Worm (Caenorhabditis elegans) whole organism, L3 larva: ENCODE results near the gene R102.11.

Experiments used
- R02D3.7 ChIP-seq: fragments of 150-350 bp; optimal IDR thresholded peaks from 2 replicates; lab custom pipeline; 2014; ENCODE audit warnings: missing biosample characterization, missing genetic modification characterization
- ama-1 ChIP-seq: fragments of 150-350 bp; optimal IDR thresholded peaks from 2 replicates; lab custom pipeline; 2018
- ceh-28 ChIP-seq: fragments of 150-350 bp; optimal IDR thresholded peaks from 2 replicates; lab custom pipeline; 2014; ENCODE audit warnings: missing biosample characterization, missing genetic modification reagents, missing genetic modification characterization
- ceh-82 ChIP-seq: fragments of 150-350 bp; optimal IDR thresholded peaks from 2 replicates; lab custom pipeline; 2014; ENCODE audit warnings: missing biosample characterization, missing genetic modification characterization
- ceh-9 ChIP-seq: sonication (generic microtip); optimal IDR thresholded peaks from 2 replicates; lab custom pipeline; 2018; ENCODE audit warnings: missing biosample characterization, missing genetic modification characterization
- daf-12 ChIP-seq: fragments of 150-350 bp; optimal IDR thresholded peaks from 2 replicates; lab custom pipeline; 2014; ENCODE audit warnings: missing biosample characterization, missing genetic modification reagents, missing genetic modification characterization
- egl-27 ChIP-seq: sonication (generic microtip); optimal IDR thresholded peaks from 4 replicates; lab custom pipeline; 2017; ENCODE audit warnings: missing biosample characterization, missing genetic modification reagents, missing genetic modification characterization
- egl-5 ChIP-seq: fragments of 150-350 bp; optimal IDR thresholded peaks from 2 replicates; lab custom pipeline; 2017; ENCODE audit warnings: missing biosample characterization, missing genetic modification reagents, missing genetic modification characterization, inconsistent platforms
- elt-1 ChIP-seq: fragments of 150-350 bp; optimal IDR thresholded peaks from 2 replicates; lab custom pipeline; 2014; ENCODE audit warnings: missing biosample characterization, missing genetic modification characterization
- elt-3 ChIP-seq, 3 experiments: fragments of 150-350 bp in 1 of 3; sonication (generic microtip) in 2 of 3; optimal IDR thresholded peaks; 2 replicates in 2 of 3; 4 replicates in 1 of 3; lab custom pipeline; 2014 to 2017; ENCODE audit warnings: missing biosample characterization in 3 of 3, missing genetic modification characterization in 3 of 3
- eor-1 ChIP-seq, 2 experiments: fragments of 150-350 bp; optimal IDR thresholded peaks; 2 replicates each; lab custom pipeline; 2014 to 2018; ENCODE audit warnings: missing biosample characterization in 2 of 2, missing genetic modification characterization in 2 of 2
- fkh-10 ChIP-seq: sonication (generic microtip); optimal IDR thresholded peaks from 2 replicates; lab custom pipeline; 2017; ENCODE audit warnings: missing biosample characterization, missing genetic modification reagents, missing genetic modification characterization
- fos-1 ChIP-seq: fragments of 150-350 bp; optimal IDR thresholded peaks from 2 replicates; lab custom pipeline; 2014; ENCODE audit warnings: missing biosample characterization, missing genetic modification characterization
- hmg-11 ChIP-seq: sonication (generic microtip); optimal IDR thresholded peaks from 2 replicates; lab custom pipeline; 2016; ENCODE audit warnings: missing genetic modification characterization, missing compliant biosample characterization
- jun-1 ChIP-seq: fragments of 150-350 bp; optimal IDR thresholded peaks from 2 replicates; lab custom pipeline; 2014; ENCODE audit warnings: missing biosample characterization, missing genetic modification reagents, missing genetic modification characterization
- lin-15B ChIP-seq: fragments of 150-350 bp; optimal IDR thresholded peaks from 2 replicates; lab custom pipeline; 2014; ENCODE audit warnings: missing biosample characterization, missing genetic modification characterization
- lin-39 ChIP-seq: fragments of 150-350 bp; optimal IDR thresholded peaks from 2 replicates; lab custom pipeline; 2018; ENCODE audit warnings: missing biosample characterization, missing genetic modification reagents, missing genetic modification characterization
- lsy-12 ChIP-seq: sonication (generic microtip); optimal IDR thresholded peaks from 2 replicates; lab custom pipeline; 2016; ENCODE audit warnings: mild to moderate bottlenecking, missing genetic modification characterization, missing compliant biosample characterization
- mdl-1 ChIP-seq: fragments of 150-350 bp; optimal IDR thresholded peaks from 2 replicates; lab custom pipeline; 2014; ENCODE audit warnings: missing biosample characterization, missing genetic modification characterization
- mml-1 ChIP-seq: fragments of 150-350 bp; sonication (generic microtip); optimal IDR thresholded peaks from 3 replicates; lab custom pipeline; 2014; ENCODE audit warnings: missing biosample characterization, missing genetic modification characterization
- nfya-1 ChIP-seq: sonication (generic microtip); optimal IDR thresholded peaks from 2 replicates; lab custom pipeline; 2017; ENCODE audit warnings: missing genetic modification characterization, mild to moderate bottlenecking, missing compliant biosample characterization, antibody characterized with exemption, moderate library complexity; ENCODE audit not compliant: insufficient read depth
- nhr-11 ChIP-seq: fragments of 150-350 bp; optimal IDR thresholded peaks from 2 replicates; lab custom pipeline; 2014; ENCODE audit warnings: missing biosample characterization, missing genetic modification characterization
- nhr-12 ChIP-seq: fragments of 150-350 bp; optimal IDR thresholded peaks from 2 replicates; lab custom pipeline; 2014; ENCODE audit warnings: missing biosample characterization, missing genetic modification characterization
- nhr-23 ChIP-seq: fragments of 150-350 bp; optimal IDR thresholded peaks from 2 replicates; lab custom pipeline; 2014; ENCODE audit warnings: missing biosample characterization, missing genetic modification reagents, missing genetic modification characterization
- nhr-25 ChIP-seq: sonication (generic microtip); optimal IDR thresholded peaks from 2 replicates; lab custom pipeline; 2017; ENCODE audit warnings: missing biosample characterization, missing genetic modification characterization
- nhr-43 ChIP-seq: sonication (generic microtip); optimal IDR thresholded peaks from 2 replicates; lab custom pipeline; 2016; ENCODE audit warnings: mild to moderate bottlenecking, missing genetic modification characterization, missing compliant biosample characterization; ENCODE audit not compliant: poor library complexity, severe bottlenecking
- nhr-67 ChIP-seq: fragments of 150-350 bp; optimal IDR thresholded peaks from 2 replicates; lab custom pipeline; 2014; ENCODE audit warnings: missing biosample characterization, missing genetic modification characterization
- nhr-76 ChIP-seq: fragments of 150-350 bp; sonication (generic microtip); optimal IDR thresholded peaks from 5 replicates; lab custom pipeline; 2014; ENCODE audit warnings: missing biosample characterization, missing genetic modification characterization
- nhr-77 ChIP-seq: fragments of 150-350 bp; optimal IDR thresholded peaks from 2 replicates; lab custom pipeline; 2014; ENCODE audit warnings: missing biosample characterization, missing genetic modification characterization
- pha-4 ChIP-seq: fragments of 150-350 bp; optimal IDR thresholded peaks from 2 replicates; lab custom pipeline; 2014; ENCODE audit warnings: missing biosample characterization, missing genetic modification reagents, missing genetic modification characterization
- pqm-1 ChIP-seq: fragments of 150-350 bp; optimal IDR thresholded peaks from 2 replicates; lab custom pipeline; 2017; ENCODE audit warnings: missing biosample characterization, missing genetic modification characterization, inconsistent platforms
- sea-2 ChIP-seq: fragments of 150-350 bp; sonication (generic microtip); optimal IDR thresholded peaks from 4 replicates; lab custom pipeline; 2014; ENCODE audit warnings: missing biosample characterization, missing genetic modification reagents, missing genetic modification characterization
- skn-1 ChIP-seq: fragments of 150-350 bp; optimal IDR thresholded peaks from 2 replicates; lab custom pipeline; 2014; ENCODE audit warnings: missing biosample characterization, missing genetic modification characterization
- snpc-4 ChIP-seq: fragments of 150-350 bp; optimal IDR thresholded peaks from 2 replicates; lab custom pipeline; 2014; ENCODE audit warnings: missing biosample characterization, missing genetic modification characterization
- tbx-2 ChIP-seq: sonication (generic microtip); optimal IDR thresholded peaks from 2 replicates; lab custom pipeline; 2016; ENCODE audit warnings: mild to moderate bottlenecking, missing genetic modification characterization, missing compliant biosample characterization
- unc-39 ChIP-seq: sonication (generic microtip); optimal IDR thresholded peaks from 4 replicates; lab custom pipeline; 2017; ENCODE audit warnings: missing biosample characterization, missing genetic modification characterization
- zag-1 ChIP-seq: fragments of 150-350 bp; optimal IDR thresholded peaks from 2 replicates; lab custom pipeline; 2014; ENCODE audit warnings: missing biosample characterization, missing genetic modification characterization
- ztf-11 ChIP-seq: fragments of 150-350 bp; optimal IDR thresholded peaks from 2 replicates; lab custom pipeline; 2014; ENCODE audit warnings: missing biosample characterization, missing genetic modification characterization
- ztf-4 ChIP-seq: fragments of 150-350 bp; optimal IDR thresholded peaks from 2 replicates; lab custom pipeline; 2014; ENCODE audit warnings: missing biosample characterization, missing genetic modification characterization

The R102.11 gene

ce11 chrIV:10711729-10712128, 12.2 kb upstream of the R102.11 start, which contains the start of gene glb-21:
Gene glb-21, minus strand, starts transcription at chrIV:10711794.
- TF ChIP-seq hmg-11 (tag; lab: Kevin White, UChicago) (no peak), daf-12 (tag; lab: Kevin White, UChicago) (no peak), mdl-1 (no peak), nhr-67 (tag; lab: Kevin White, UChicago) (no peak), pqm-1 (tag; lab: Kevin White, UChicago) (no peak), ceh-28 (tag; lab: Kevin White, UChicago) (no peak), nhr-77 (no peak), ztf-11 (tag; lab: Kevin White, UChicago) (no peak), egl-5 (tag; lab: Kevin White, UChicago) (no peak), eor-1 (tag; optimal IDR thresholded peaks at IDR 0.05; lab: Kevin White, UChicago) (no peak), nhr-25 (tag; lab: Kevin White, UChicago) (no peak), R02D3.7 (tag; lab: Kevin White, UChicago) (no peak)

ce11 chrIV:10706090-10706489, 6.5 kb upstream of the R102.11 start, which contains the start of gene R102.6:
Gene R102.6, minus strand, starts transcription at chrIV:10706190.
- no peak for TF ChIP-seq lin-15B (tag; lab: Kevin White, UChicago)
- no peak for TF ChIP-seq hmg-11 (tag; lab: Kevin White, UChicago)
- no peak for TF ChIP-seq ama-1 (lab: Kevin White, UChicago)
- TF ChIP-seq mml-1 (tag; lab: Kevin White, UChicago): no peak
- TF ChIP-seq nhr-43: no peak
- TF ChIP-seq fos-1 (tag; lab: Kevin White, UChicago): no peak
- TF ChIP-seq eor-1 (tag; optimal IDR thresholded peaks at IDR 0.05; lab: Kevin White, UChicago): no peak
- TF ChIP-seq nhr-11 (tag; lab: Kevin White, UChicago): no peak
- no peak for TF ChIP-seq nhr-25 (tag; lab: Kevin White, UChicago)
- no peak for TF ChIP-seq zag-1
- TF ChIP-seq jun-1 (tag; lab: Kevin White, UChicago): no peak
- TF ChIP-seq ceh-9 (tag; lab: Kevin White, UChicago): no peak
- TF ChIP-seq tbx-2 (tag; lab: Kevin White, UChicago): no peak
- TF ChIP-seq mdl-1: no peak
- TF ChIP-seq ztf-4 (tag; lab: Kevin White, UChicago): no peak
- no peak for TF ChIP-seq ceh-28 (tag; lab: Kevin White, UChicago)
- no peak for TF ChIP-seq sea-2
- TF ChIP-seq skn-1 (tag; lab: Kevin White, UChicago): no peak
- TF ChIP-seq ceh-82 (tag; lab: Kevin White, UChicago): no peak
- no peak for TF ChIP-seq daf-12 (tag; lab: Kevin White, UChicago)
- TF ChIP-seq, all 47 proteins: peak for 0

ce11 chrIV:10705176-10705575, 5.6 kb upstream of the R102.11 start, which contains the start of gene R102.10:
Gene R102.10, plus strand, starts transcription at chrIV:10705476.
- TF ChIP-seq snpc-4 (tag; lab: Kevin White, UChicago) (no peak), nfya-1 (no peak), nhr-77 (no peak), egl-27 (tag; lab: Kevin White, UChicago) (no peak), lin-39 (tag; lab: Kevin White, UChicago) (no peak), ztf-4 (tag; lab: Kevin White, UChicago) (no peak), mdl-1 (no peak), daf-12 (tag; lab: Kevin White, UChicago) (no peak), tbx-2 (tag; lab: Kevin White, UChicago) (no peak), ceh-28 (tag; lab: Kevin White, UChicago) (no peak), nhr-76 (tag; lab: Kevin White, UChicago) (no peak), unc-39 (tag; lab: Kevin White, UChicago) (no peak), ceh-82 (tag; lab: Kevin White, UChicago) (no peak), nhr-23 (no peak), lsy-12 (tag; lab: Kevin White, UChicago) (no peak), fos-1 (tag; lab: Kevin White, UChicago) (no peak)

ce11 chrIV:10701866-10702458, 2.4 kb upstream of the R102.11 start:
- TF ChIP-seq fkh-10 (GFP tag; lab: Kevin White, UChicago): no peak
- TF ChIP-seq ztf-11 (tag; lab: Kevin White, UChicago): no peak
- no peak for TF ChIP-seq nfya-1
- no peak for TF ChIP-seq snpc-4 (tag; lab: Kevin White, UChicago)
- no peak for TF ChIP-seq pha-4 (tag; lab: Kevin White, UChicago)
- no peak for TF ChIP-seq egl-27 (tag; lab: Kevin White, UChicago)
- no peak for TF ChIP-seq nhr-12
- TF ChIP-seq nhr-43: peak; percentile 71
- TF ChIP-seq lin-15B (tag; lab: Kevin White, UChicago): no peak
- no peak for TF ChIP-seq hmg-11 (tag; lab: Kevin White, UChicago)
- TF ChIP-seq ceh-82 (tag; lab: Kevin White, UChicago): no peak
- peak; percentile 37 for TF ChIP-seq nhr-23
- no peak for TF ChIP-seq mdl-1
- no peak for TF ChIP-seq nhr-76 (tag; lab: Kevin White, UChicago)
- no peak for TF ChIP-seq tbx-2 (tag; lab: Kevin White, UChicago)
- TF ChIP-seq jun-1 (tag; lab: Kevin White, UChicago): no peak
- TF ChIP-seq skn-1 (tag; lab: Kevin White, UChicago): no peak
- TF ChIP-seq elt-1 (tag; lab: Kevin White, UChicago): no peak
- no peak for TF ChIP-seq egl-5 (tag; lab: Kevin White, UChicago)
- peak in 1 of 3 experiments; percentile 28 for TF ChIP-seq elt-3 (tag; optimal IDR thresholded peaks at IDR 0.05; lab: Kevin White, UChicago)
